Worm (Caenorhabditis elegans): Measurements from ENCODE around the gene del-6.

ce11 chrV:10540024-10540423 is 32.7 kb upstream of the del-6 start, which contains the start of gene degt-1:
- TF ChIP-seq hlh-13 (GFP tag; optimal IDR thresholded peaks at IDR 0.05) = no peak
- no peak for TF ChIP-seq dmd-4 (tag; optimal IDR thresholded peaks at IDR 0.05; ENCODE audit: borderline replicate concordance)
- no peak for TF ChIP-seq C08G9.2 (tag; optimal IDR thresholded peaks at IDR 0.05)
- TF ChIP-seq nhr-232 (tag; optimal IDR thresholded peaks at IDR 0.05) = no peak
- TF ChIP-seq ama-1 (optimal IDR thresholded peaks at IDR 0.05) = no peak
- no peak for TF ChIP-seq rnt-1 (tag; optimal IDR thresholded peaks at IDR 0.05)
- no peak for TF ChIP-seq pqm-1 (tag; optimal IDR thresholded peaks at IDR 0.05)
- no peak for TF ChIP-seq dve-1 (tag; optimal IDR thresholded peaks at IDR 0.05)

Data from whole organism, late embryonic.